Fruit fly (Drosophila melanogaster) whole organism, prepupa: ENCODE measurements around the gene CG17271.

Experiments used
- Blimp-1 ChIP-seq: fragments of 200-800 bp; sonication (Bioruptor generic); optimal IDR thresholded peaks from 3 replicates; lab custom pipeline; 2017; ENCODE audit warnings: missing biosample characterization, missing genetic modification characterization, mild to moderate bottlenecking, moderate library complexity, missing genetic modification reagents
- CG10631 ChIP-seq: fragments of 200-800 bp; sonication (Bioruptor generic); optimal IDR thresholded peaks from 2 replicates; lab custom pipeline; 2016; ENCODE audit warnings: missing biosample characterization, missing genetic modification characterization
- CG10669 ChIP-seq: fragments of 200-800 bp; sonication (Bioruptor generic); optimal IDR thresholded peaks from 3 replicates; lab custom pipeline; 2018; ENCODE audit warnings: missing biosample characterization, mild to moderate bottlenecking, missing genetic modification characterization, moderate library complexity
- CG11902 ChIP-seq: fragments of 200-800 bp; sonication (Bioruptor generic); optimal IDR thresholded peaks from 3 replicates; lab custom pipeline; 2016; ENCODE audit warnings: missing biosample characterization, missing genetic modification characterization
- CG1621 ChIP-seq: fragments of 200-800 bp; sonication (Bioruptor generic); optimal IDR thresholded peaks from 3 replicates; lab custom pipeline; 2018; ENCODE audit warnings: missing biosample characterization, mild to moderate bottlenecking, missing genetic modification characterization
- CG3032 ChIP-seq: fragments of 200-800 bp; optimal IDR thresholded peaks from 2 replicates; lab custom pipeline; 2019; ENCODE audit warnings: missing biosample characterization, mild to moderate bottlenecking, missing genetic modification characterization, moderate library complexity
- CG32006 ChIP-seq: fragments of 200-800 bp; sonication (Bioruptor generic); optimal IDR thresholded peaks from 3 replicates; lab custom pipeline; 2017; ENCODE audit warnings: missing biosample characterization, mild to moderate bottlenecking, missing genetic modification characterization
- CG34406 ChIP-seq: fragments of 200-800 bp; sonication (Bioruptor generic); optimal IDR thresholded peaks from 3 replicates; lab custom pipeline; 2016; ENCODE audit warnings: missing biosample characterization, missing genetic modification characterization
- CG4318 ChIP-seq: fragments of 200-800 bp; sonication (Bioruptor generic); optimal IDR thresholded peaks from 3 replicates; lab custom pipeline; 2017; ENCODE audit warnings: missing biosample characterization, mild to moderate bottlenecking, missing genetic modification characterization
- CG6276 ChIP-seq: fragments of 200-800 bp; sonication (Bioruptor generic); optimal IDR thresholded peaks from 2 replicates; lab custom pipeline; 2017; ENCODE audit warnings: missing biosample characterization, mild to moderate bottlenecking, missing genetic modification characterization
- CG6792 ChIP-seq: fragments of 200-800 bp; sonication (Bioruptor generic); optimal IDR thresholded peaks from 3 replicates; lab custom pipeline; 2016; ENCODE audit warnings: missing biosample characterization, missing genetic modification characterization
- CG6808 ChIP-seq: fragments of 200-800 bp; sonication (Bioruptor generic); optimal IDR thresholded peaks from 3 replicates; lab custom pipeline; 2017; ENCODE audit warnings: missing biosample characterization, missing genetic modification characterization, mild to moderate bottlenecking, moderate library complexity, missing genetic modification reagents
- CG8632 ChIP-seq: fragments of 200-800 bp; sonication (Bioruptor generic); optimal IDR thresholded peaks from 3 replicates; lab custom pipeline; 2016; ENCODE audit warnings: missing biosample characterization, missing genetic modification characterization
- CG9139 ChIP-seq: fragments of 200-800 bp; sonication (Bioruptor generic); optimal IDR thresholded peaks from 3 replicates; lab custom pipeline; 2017; ENCODE audit warnings: missing biosample characterization, mild to moderate bottlenecking, missing genetic modification characterization
- Eip78C ChIP-seq: fragments of 200-800 bp; sonication (Bioruptor generic); peaks from one replicate; lab custom pipeline; 2016; ENCODE audit warnings: missing biosample characterization, missing genetic modification characterization
- Hr38 ChIP-seq: sonication (Bioruptor generic); optimal IDR thresholded peaks from 2 replicates; lab custom pipeline; 2016; ENCODE audit warnings: missing biosample characterization, missing genetic modification characterization
- Lpt ChIP-seq: fragments of 200-800 bp; sonication (Bioruptor generic); optimal IDR thresholded peaks from 3 replicates; lab custom pipeline; 2016; ENCODE audit warnings: missing biosample characterization, missing genetic modification characterization
- Met ChIP-seq: fragments of 200-800 bp; sonication (Bioruptor generic); optimal IDR thresholded peaks from 3 replicates; lab custom pipeline; 2016; ENCODE audit warnings: missing biosample characterization, missing genetic modification characterization
- OdsH ChIP-seq: fragments of 200-800 bp; sonication (Bioruptor generic); optimal IDR thresholded peaks from 3 replicates; lab custom pipeline; 2016; ENCODE audit warnings: missing biosample characterization, missing genetic modification characterization
- Smox ChIP-seq: fragments of 200-800 bp; sonication (Bioruptor generic); optimal IDR thresholded peaks from 3 replicates; lab custom pipeline; 2016; ENCODE audit warnings: missing biosample characterization, missing genetic modification characterization
- Sox102F ChIP-seq: fragments of 200-800 bp; sonication (Bioruptor generic); optimal IDR thresholded peaks from 2 replicates; lab custom pipeline; 2016; ENCODE audit warnings: missing biosample characterization, mild to moderate bottlenecking, missing genetic modification characterization
- Sox14 ChIP-seq: fragments of 200-800 bp; sonication (Bioruptor generic); optimal IDR thresholded peaks from 3 replicates; lab custom pipeline; 2016; ENCODE audit warnings: missing biosample characterization, missing genetic modification characterization
- Sox15 ChIP-seq: fragments of 200-800 bp; sonication (Bioruptor generic); optimal IDR thresholded peaks from 3 replicates; lab custom pipeline; 2016; ENCODE audit warnings: missing biosample characterization, missing genetic modification characterization
- achi ChIP-seq: fragments of 200-800 bp; sonication (Bioruptor generic); optimal IDR thresholded peaks from 3 replicates; lab custom pipeline; 2016; ENCODE audit warnings: missing biosample characterization, missing genetic modification characterization
- acj6 ChIP-seq: fragments of 200-800 bp; sonication (Bioruptor generic); optimal IDR thresholded peaks from 3 replicates; lab custom pipeline; 2016; ENCODE audit warnings: missing biosample characterization, missing genetic modification characterization
- cyc ChIP-seq: fragments of 200-800 bp; sonication (Bioruptor generic); optimal IDR thresholded peaks from 3 replicates; lab custom pipeline; 2016; ENCODE audit warnings: missing biosample characterization, missing genetic modification characterization
- dac ChIP-seq: fragments of 200-800 bp; sonication (Bioruptor generic); optimal IDR thresholded peaks from 2 replicates; lab custom pipeline; 2017; ENCODE audit warnings: missing biosample characterization, mild to moderate bottlenecking, missing genetic modification characterization
- dsx ChIP-seq: fragments of 200-800 bp; optimal IDR thresholded peaks from 3 replicates; lab custom pipeline; 2019; ENCODE audit warnings: missing biosample characterization, mild to moderate bottlenecking, missing genetic modification characterization, moderate library complexity; ENCODE audit not compliant: poor library complexity, severe bottlenecking
- eg ChIP-seq: fragments of 200-800 bp; sonication (Bioruptor generic); IDR thresholded peaks from 3 replicates; pipeline ENCODE4 v1.3.6; 2022; ENCODE audit warnings: missing biosample characterization, missing genetic modification characterization
- fd85E ChIP-seq: fragments of 200-800 bp; sonication (Bioruptor generic); optimal IDR thresholded peaks from 3 replicates; lab custom pipeline; 2016; ENCODE audit warnings: missing biosample characterization, missing genetic modification characterization
- fkh ChIP-seq: fragments of 200-800 bp; sonication (Bioruptor generic); optimal IDR thresholded peaks from 3 replicates; lab custom pipeline; 2017; ENCODE audit warnings: missing biosample characterization, mild to moderate bottlenecking, missing genetic modification characterization, moderate library complexity
- lz ChIP-seq: fragments of 200-800 bp; sonication (Bioruptor generic); optimal IDR thresholded peaks from 3 replicates; lab custom pipeline; 2016; ENCODE audit warnings: missing biosample characterization, missing genetic modification characterization
- net ChIP-seq: fragments of 200-800 bp; sonication (Bioruptor generic); optimal IDR thresholded peaks from 3 replicates; lab custom pipeline; 2016; ENCODE audit warnings: missing biosample characterization, missing genetic modification characterization
- pdm3 ChIP-seq: fragments of 200-800 bp; sonication (Bioruptor generic); optimal IDR thresholded peaks from 3 replicates; lab custom pipeline; 2016; ENCODE audit warnings: missing biosample characterization, missing genetic modification characterization
- salr ChIP-seq, 2 experiments: fragments of 200-800 bp; sonication (Bioruptor generic); optimal IDR thresholded peaks; 3 replicates each; lab custom pipeline; 2016 to 2018; ENCODE audit warnings: missing biosample characterization in 2 of 2, missing genetic modification characterization in 2 of 2, mild to moderate bottlenecking in 1 of 2
- svp ChIP-seq: fragments of 200-800 bp; sonication (Bioruptor generic); peaks from one replicate; lab custom pipeline; 2016; ENCODE audit warnings: missing biosample characterization, missing genetic modification characterization
- topi ChIP-seq: fragments of 200-800 bp; sonication (Bioruptor generic); optimal IDR thresholded peaks from 3 replicates; lab custom pipeline; 2016; ENCODE audit warnings: missing biosample characterization, missing genetic modification characterization
- vri ChIP-seq: fragments of 200-800 bp; sonication (Bioruptor generic); optimal IDR thresholded peaks from 3 replicates; lab custom pipeline; 2016; ENCODE audit warnings: missing biosample characterization, mild to moderate bottlenecking, missing genetic modification characterization

CG17271 gene

dm6 chr3R:20830153-20830695 lies 8.6 kb upstream of the CG17271 start, which contains the start of gene Adss (continued):
- TF ChIP-seq Smox (GFP tag; lab: Kevin White, UChicago), result no peak
- no peak for TF ChIP-seq CG34406 (GFP tag; lab: Kevin White, UChicago)
- TF ChIP-seq fkh (GFP tag; lab: Kevin White, UChicago), result peak; percentile 92
- no peak for TF ChIP-seq acj6 (GFP tag; lab: Kevin White, UChicago)
- TF ChIP-seq, all 60 proteins: peak for 11

- TF ChIP-seq Hr38, result no peak
- no peak for TF ChIP-seq Sox15
- TF ChIP-seq CG6792, result no peak
- peak; percentile 80 for TF ChIP-seq fkh (GFP tag; lab: Kevin White, UChicago)
- TF ChIP-seq CG11902, result no peak
- peak; percentile 3 for TF ChIP-seq cyc
- no peak for TF ChIP-seq lz (GFP tag; lab: Kevin White, UChicago)
- no peak for TF ChIP-seq fd85E (GFP tag; lab: Kevin White, UChicago)
- TF ChIP-seq CG9139 (GFP tag; lab: Kevin White, UChicago), result no peak
- TF ChIP-seq acj6 (GFP tag; lab: Kevin White, UChicago), result peak; percentile 16
- no peak for TF ChIP-seq CG10669 (GFP tag; lab: Kevin White, UChicago)
- TF ChIP-seq achi (GFP tag; lab: Kevin White, UChicago), result peak; percentile 19
- no peak for TF ChIP-seq pdm3
- peak; percentile 3 for TF ChIP-seq Blimp-1 (GFP tag; lab: Kevin White, UChicago)
- TF ChIP-seq vri, result peak; percentile 86
- TF ChIP-seq Met, result peak; percentile 5
- no peak for TF ChIP-seq Sox102F (GFP tag; lab: Kevin White, UChicago)
- peak; percentile 9 for TF ChIP-seq CG1621 (tag; lab: Kevin White, UChicago)
- peak in 1 of 2 experiments; percentile 66 for TF ChIP-seq salr (GFP tag; optimal IDR thresholded peaks at IDR 0.05; lab: Kevin White, UChicago)
- TF ChIP-seq CG10631 (GFP tag; lab: Kevin White, UChicago), result peak; percentile 44
- peak; percentile 73 for TF ChIP-seq svp
- peak; percentile 15 for TF ChIP-seq CG34406 (GFP tag; lab: Kevin White, UChicago)
- TF ChIP-seq Lpt (GFP tag; lab: Kevin White, UChicago), result peak; percentile 14
- peak; percentile 15 for TF ChIP-seq Sox14 (GFP tag; lab: Kevin White, UChicago)
- peak; percentile 69 for TF ChIP-seq CG32006 (GFP tag; lab: Kevin White, UChicago)
- TF ChIP-seq CG8632 (GFP tag; lab: Kevin White, UChicago), result peak; percentile 38
- TF ChIP-seq Eip78C (GFP tag; lab: Kevin White, UChicago), result peak; percentile 55
- peak; percentile 29 for TF ChIP-seq CG6276 (GFP tag; lab: Kevin White, UChicago)
- TF ChIP-seq dac (GFP tag; lab: Kevin White, UChicago), result no peak
- peak; percentile 38; the same call in 1 of the 3 replicates for TF ChIP-seq eg
- TF ChIP-seq Smox (GFP tag; lab: Kevin White, UChicago), result no peak
- no peak for TF ChIP-seq CG6808
- no peak for TF ChIP-seq topi (GFP tag; lab: Kevin White, UChicago)
- peak; percentile 86 for TF ChIP-seq dsx (GFP tag; lab: Kevin White, UChicago)
- no peak for TF ChIP-seq CG3032 (tag; lab: Kevin White, UChicago)
- TF ChIP-seq net (GFP tag; lab: Kevin White, UChicago), result no peak
- TF ChIP-seq CG4318 (GFP tag; lab: Kevin White, UChicago), result no peak
- peak; percentile 28 for TF ChIP-seq OdsH (GFP tag; lab: Kevin White, UChicago)
- TF ChIP-seq, all 60 proteins: peak for 21
These were observed 7.9 kb upstream of the CG17271 start for dm6 chr3R:20829416-20830131.
